Fruit fly (Drosophila melanogaster) whole organism, embryonic: ENCODE data around the gene Cep290.

Experiments
- Asciz ChIP-seq: fragments of 200-800 bp; sonication (Bioruptor generic); optimal IDR thresholded peaks from 2 replicates; lab custom pipeline; 2017; ENCODE audit warnings: missing biosample characterization, mild to moderate bottlenecking, missing genetic modification characterization, missing genetic modification reagents
- Atf3 ChIP-seq: fragments of 200-800 bp; sonication (Bioruptor generic); optimal IDR thresholded peaks from 3 replicates; lab custom pipeline; 2016; ENCODE audit warnings: missing biosample characterization, missing genetic modification characterization
- B-H1 ChIP-seq: fragments of 200-800 bp; sonication (Bioruptor generic); IDR thresholded peaks from 3 replicates; pipeline ENCODE4 v1.3.6; 2022; ENCODE audit warnings: missing biosample characterization, missing genetic modification characterization
- Bteb2 ChIP-seq: fragments of 200-800 bp; sonication (Bioruptor generic); optimal IDR thresholded peaks from 2 replicates; lab custom pipeline; 2016; ENCODE audit warnings: missing biosample characterization, missing genetic modification characterization
- CG10431 ChIP-seq: fragments of 200-800 bp; sonication (Bioruptor generic); optimal IDR thresholded peaks from 3 replicates; lab custom pipeline; 2018; ENCODE audit warnings: missing biosample characterization, mild to moderate bottlenecking, missing genetic modification characterization
- CG10654 ChIP-seq: fragments of 200-800 bp; sonication (Bioruptor generic); optimal IDR thresholded peaks from 2 replicates; lab custom pipeline; 2016; ENCODE audit warnings: missing biosample characterization, missing genetic modification characterization
- CG10959 ChIP-seq: fragments of 200-800 bp; sonication (Bioruptor generic); IDR thresholded peaks from 2 replicates; pipeline ENCODE4 v1.3.6; 2022; ENCODE audit warnings: missing biosample characterization, missing genetic modification characterization
- CG12769 ChIP-seq: fragments of 200-800 bp; sonication (Bioruptor generic); optimal IDR thresholded peaks from 2 replicates; lab custom pipeline; 2019; ENCODE audit warnings: missing biosample characterization, mild to moderate bottlenecking, missing genetic modification characterization, moderate library complexity
- CG13894 ChIP-seq: fragments of 200-800 bp; sonication (Bioruptor generic); optimal IDR thresholded peaks from 3 replicates; lab custom pipeline; 2018; ENCODE audit warnings: missing biosample characterization, mild to moderate bottlenecking, missing genetic modification characterization, moderate library complexity
- CG14710 ChIP-seq: fragments of 200-800 bp; sonication (Bioruptor generic); optimal IDR thresholded peaks from 3 replicates; lab custom pipeline; 2019; ENCODE audit warnings: missing biosample characterization, mild to moderate bottlenecking, missing genetic modification characterization, moderate library complexity
- CG14965 ChIP-seq: fragments of 200-800 bp; sonication (Bioruptor generic); optimal IDR thresholded peaks from 2 replicates; lab custom pipeline; 2016; ENCODE audit warnings: missing biosample characterization, missing genetic modification characterization, borderline replicate concordance
- CG15514 ChIP-seq: fragments of 200-800 bp; sonication (Bioruptor generic); optimal IDR thresholded peaks from 3 replicates; lab custom pipeline; 2017; ENCODE audit warnings: missing biosample characterization, missing genetic modification characterization, mild to moderate bottlenecking, moderate library complexity, missing genetic modification reagents
- CG1647 ChIP-seq: fragments of 200-800 bp; sonication (Bioruptor generic); optimal IDR thresholded peaks from 3 replicates; lab custom pipeline; 2016; ENCODE audit warnings: missing biosample characterization, missing genetic modification characterization
- CG17612 ChIP-seq: fragments of 200-800 bp; sonication (Bioruptor generic); IDR thresholded peaks from 2 replicates; pipeline ENCODE4 v1.3.6; 2022; ENCODE audit warnings: missing biosample characterization, missing genetic modification characterization
- CG17802 ChIP-seq: fragments of 200-800 bp; sonication (Bioruptor generic); optimal IDR thresholded peaks from 2 replicates; lab custom pipeline; 2018; ENCODE audit warnings: missing biosample characterization, mild to moderate bottlenecking, missing genetic modification characterization, moderate library complexity
- CG18262 ChIP-seq: fragments of 200-800 bp; optimal IDR thresholded peaks from 3 replicates; lab custom pipeline; 2019; ENCODE audit warnings: missing biosample characterization, mild to moderate bottlenecking, missing genetic modification characterization, moderate library complexity
- CG2199 ChIP-seq: fragments of 200-800 bp; sonication (Bioruptor generic); IDR thresholded peaks from 3 replicates; pipeline ENCODE4 v1.3.6; 2022; ENCODE audit warnings: missing biosample characterization, missing genetic modification characterization
- CG31441 ChIP-seq: fragments of 200-800 bp; sonication (Bioruptor generic); IDR thresholded peaks from 2 replicates; pipeline ENCODE4 v1.3.6; 2022; ENCODE audit warnings: missing biosample characterization, missing genetic modification characterization
- CG3726 ChIP-seq: fragments of 200-800 bp; sonication (Bioruptor generic); IDR thresholded peaks from 3 replicates; pipeline ENCODE4, ENCODE4 v1.3.6; 2022; ENCODE audit warnings: missing biosample characterization, missing genetic modification characterization
- CG4854 ChIP-seq: fragments of 200-800 bp; sonication (Bioruptor generic); optimal IDR thresholded peaks from 2 replicates; lab custom pipeline; 2016; ENCODE audit warnings: missing biosample characterization, missing genetic modification characterization, inconsistent platforms
- CG5245 ChIP-seq: fragments of 200-800 bp; sonication (Bioruptor generic); optimal IDR thresholded peaks from 3 replicates; lab custom pipeline; 2016; ENCODE audit warnings: missing biosample characterization, missing genetic modification characterization
- CTCF ChIP-seq: fragments of 200-800 bp; sonication (Bioruptor generic); optimal IDR thresholded peaks from 2 replicates; lab custom pipeline; 2017; ENCODE audit warnings: missing biosample characterization, mild to moderate bottlenecking, missing genetic modification characterization, moderate library complexity
- Chrac-16 ChIP-seq: fragments of 200-800 bp; sonication (Bioruptor generic); optimal IDR thresholded peaks from 3 replicates; lab custom pipeline; 2016; ENCODE audit warnings: missing biosample characterization, missing genetic modification characterization
- ERR ChIP-seq: fragments of 200-800 bp; sonication (Bioruptor generic); optimal IDR thresholded peaks from 2 replicates; lab custom pipeline; 2016; ENCODE audit warnings: missing biosample characterization, missing genetic modification characterization
- HHEX ChIP-seq: fragments of 200-800 bp; sonication (Bioruptor generic); optimal IDR thresholded peaks from 3 replicates; lab custom pipeline; 2017; ENCODE audit warnings: missing biosample characterization, mild to moderate bottlenecking, missing genetic modification characterization, missing genetic modification reagents
- HmgZ ChIP-seq: fragments of 200-800 bp; sonication (Bioruptor generic); optimal IDR thresholded peaks from 2 replicates; lab custom pipeline; 2018; ENCODE audit warnings: missing biosample characterization, mild to moderate bottlenecking, missing genetic modification characterization
- Hmr ChIP-seq: fragments of 200-800 bp; sonication (Bioruptor generic); optimal IDR thresholded peaks from 3 replicates; lab custom pipeline; 2017; ENCODE audit warnings: mild to moderate bottlenecking, missing biosample characterization, missing genetic modification reagents, missing genetic modification characterization
- Nf-YA ChIP-seq: fragments of 200-800 bp; sonication (Bioruptor generic); IDR thresholded peaks from 2 replicates; pipeline ENCODE4 v1.3.6; 2022; ENCODE audit warnings: missing biosample characterization, missing genetic modification characterization
- PHDP ChIP-seq: fragments of 200-800 bp; sonication (Bioruptor generic); optimal IDR thresholded peaks from 3 replicates; lab custom pipeline; 2018; ENCODE audit warnings: missing biosample characterization, mild to moderate bottlenecking, missing genetic modification characterization, moderate library complexity
- Ptx1 ChIP-seq: fragments of 200-800 bp; sonication (Bioruptor generic); IDR thresholded peaks from 2 replicates; pipeline ENCODE4 v1.3.6; 2022; ENCODE audit warnings: missing biosample characterization, missing genetic modification characterization
- Sox102F ChIP-seq: fragments of 200-800 bp; sonication (Bioruptor generic); optimal IDR thresholded peaks from 2 replicates; lab custom pipeline; 2018; ENCODE audit warnings: missing biosample characterization, mild to moderate bottlenecking, missing genetic modification characterization, moderate library complexity
- TFAM ChIP-seq: fragments of 200-800 bp; sonication (Bioruptor generic); optimal IDR thresholded peaks from 2 replicates; lab custom pipeline; 2017; ENCODE audit warnings: missing biosample characterization, missing genetic modification characterization, inconsistent platforms
- crol ChIP-seq: fragments of 200-800 bp; sonication (Bioruptor generic); IDR thresholded peaks from 2 replicates; pipeline ENCODE4 v1.3.6; 2022; ENCODE audit warnings: missing biosample characterization, missing genetic modification characterization
- da ChIP-seq: fragments of 200-800 bp; sonication (Bioruptor generic); optimal IDR thresholded peaks from 2 replicates; lab custom pipeline; 2016; ENCODE audit warnings: missing biosample characterization, missing genetic modification characterization
- emc ChIP-seq: fragments of 200-800 bp; sonication (Bioruptor generic); optimal IDR thresholded peaks from 2 replicates; lab custom pipeline; 2016; ENCODE audit warnings: missing biosample characterization, missing genetic modification characterization
- fd102C ChIP-seq: fragments of 200-800 bp; sonication (Bioruptor generic); optimal IDR thresholded peaks from 2 replicates; lab custom pipeline; 2018; ENCODE audit warnings: missing biosample characterization, mild to moderate bottlenecking, missing genetic modification characterization, moderate library complexity
- fu2 ChIP-seq: fragments of 200-800 bp; sonication (Bioruptor generic); optimal IDR thresholded peaks from 2 replicates; lab custom pipeline; 2016; ENCODE audit warnings: missing biosample characterization, missing genetic modification characterization
- gce ChIP-seq: fragments of 200-800 bp; sonication (Bioruptor generic); IDR thresholded peaks from 3 replicates; pipeline ENCODE4 v1.3.6; 2022; ENCODE audit warnings: missing biosample characterization, missing genetic modification characterization
- gem ChIP-seq: fragments of 200-800 bp; sonication (Bioruptor generic); optimal IDR thresholded peaks from 2 replicates; lab custom pipeline; 2019; ENCODE audit warnings: missing biosample characterization, mild to moderate bottlenecking, missing genetic modification characterization, moderate library complexity
- ham ChIP-seq: fragments of 200-800 bp; sonication (Bioruptor generic); IDR thresholded peaks from 2 replicates; pipeline ENCODE4 v1.3.6; 2022; ENCODE audit warnings: missing biosample characterization, missing genetic modification characterization
- lilli ChIP-seq: fragments of 200-800 bp; sonication (Bioruptor generic); optimal IDR thresholded peaks from 3 replicates; lab custom pipeline; 2016; ENCODE audit warnings: missing biosample characterization, missing genetic modification characterization
- lmd ChIP-seq: fragments of 200-800 bp; sonication (Bioruptor generic); IDR thresholded peaks from 2 replicates; pipeline ENCODE4 v1.3.6; 2022; ENCODE audit warnings: missing biosample characterization, missing genetic modification characterization
- luna ChIP-seq: fragments of 200-800 bp; sonication (Bioruptor generic); optimal IDR thresholded peaks from 2 replicates; lab custom pipeline; 2016; ENCODE audit warnings: missing biosample characterization, missing genetic modification characterization
- otp ChIP-seq: fragments of 200-800 bp; sonication (Bioruptor generic); IDR thresholded peaks from 3 replicates; pipeline ENCODE4, ENCODE4 v1.3.6; 2022; ENCODE audit warnings: missing biosample characterization, missing genetic modification characterization
- phol ChIP-seq: fragments of 200-800 bp; sonication (Bioruptor generic); optimal IDR thresholded peaks from 3 replicates; lab custom pipeline; 2018; ENCODE audit warnings: missing biosample characterization, mild to moderate bottlenecking, missing genetic modification characterization, moderate library complexity
- psq ChIP-seq: fragments of 200-800 bp; sonication (Bioruptor generic); optimal IDR thresholded peaks from 2 replicates; lab custom pipeline; 2017; ENCODE audit warnings: missing biosample characterization, missing genetic modification characterization
- sc ChIP-seq, 3 experiments: fragments of >200 bp in 2 of 3; fragments of 200-800 bp in 1 of 3; sonication (Bioruptor generic) in 1 of 3; optimal IDR thresholded peaks; 2 replicates in 2 of 3; 3 replicates in 1 of 3; lab custom pipeline; 2017; ENCODE audit warnings: mild to moderate bottlenecking in 1 of 3, missing biosample characterization in 1 of 3, missing genetic modification characterization in 1 of 3, missing genetic modification reagents in 1 of 3
- sim ChIP-seq: fragments of 200-800 bp; sonication (Bioruptor generic); IDR thresholded peaks from 2 replicates; pipeline ENCODE4 v1.3.6; 2022; ENCODE audit warnings: missing biosample characterization, missing genetic modification characterization
- sob ChIP-seq: fragments of 200-800 bp; sonication (Bioruptor generic); IDR thresholded peaks from 2 replicates; pipeline ENCODE4 v1.3.6; 2022; ENCODE audit warnings: missing biosample characterization, missing genetic modification characterization
- ssp ChIP-seq: fragments of 200-800 bp; sonication (Bioruptor generic); IDR thresholded peaks from 2 replicates; pipeline ENCODE4 v1.3.6; 2022; ENCODE audit warnings: missing biosample characterization, missing genetic modification characterization
- tap ChIP-seq: fragments of 200-800 bp; optimal IDR thresholded peaks from 3 replicates; lab custom pipeline; 2019; ENCODE audit warnings: missing biosample characterization, mild to moderate bottlenecking, missing genetic modification characterization, moderate library complexity
- usp ChIP-seq: fragments of >200 bp; optimal IDR thresholded peaks from 2 replicates; lab custom pipeline; 2017; ENCODE audit warnings: missing biosample characterization, missing genetic modification characterization

The Cep290 gene

dm6 chr3L:801860-802462 is 41.8 kb upstream of the Cep290 start (continued):
- TF ChIP-seq Ptx1 (no peak), Hmr (GFP tag; lab: Kevin White, UChicago) (no peak), usp (no peak), CG17802 (peak; percentile 13), phol (peak; percentile 31), ssp (GFP tag; lab: Robert Waterston, UW) (no peak), CG18262 (tag; lab: Kevin White, UChicago) (no peak), HHEX (GFP tag; lab: Kevin White, UChicago) (no peak), CG12769 (tag; lab: Kevin White, UChicago) (peak; percentile 2), Asciz (GFP tag; lab: Kevin White, UChicago) (no peak), sim (GFP tag; lab: Robert Waterston, UW) (no peak), CTCF (GFP tag; lab: Kevin White, UChicago) (no peak), CG10431 (no peak), CG1647 (GFP tag; lab: Kevin White, UChicago) (no peak), lmd (GFP tag; lab: Robert Waterston, UW) (0 out of 2 replicates have a peak, but pooled peaks have one; percentile 13), emc (no peak), ERR (GFP tag; lab: Kevin White, UChicago) (no peak), CG10959 (GFP tag; lab: Robert Waterston, UW) (no peak), otp (GFP tag; lab: Robert Waterston, UW) (no peak), HmgZ (no peak), PHDP (tag; lab: Kevin White, UChicago) (peak; percentile 4), Sox102F (GFP tag; lab: Kevin White, UChicago) (peak; percentile 35), CG10654 (GFP tag; lab: Kevin White, UChicago) (no peak), CG13894 (no peak), sc (optimal IDR thresholded peaks at IDR 0.05; lab: Kevin White, UChicago) (no peak), sc (GFP tag; optimal IDR thresholded peaks at IDR 0.05; lab: Kevin White, UChicago) (no peak), fd102C (GFP tag; lab: Kevin White, UChicago) (no peak), psq (GFP tag; lab: Kevin White, UChicago) (no peak), fu2 (no peak), CG3726 (GFP tag; lab: Robert Waterston, UW) (no peak), tap (peak; percentile 54), Nf-YA (GFP tag; lab: Robert Waterston, UW) (no peak), CG4854 (GFP tag; lab: Kevin White, UChicago) (no peak), TFAM (GFP tag; lab: Kevin White, UChicago) (no peak), Bteb2 (GFP tag; lab: Kevin White, UChicago) (no peak), gem (tag; lab: Kevin White, UChicago) (peak; percentile 41), Atf3 (no peak), CG31441 (GFP tag; lab: Robert Waterston, UW) (no peak), CG2199 (GFP tag; lab: Robert Waterston, UW) (no peak), CG17612 (GFP tag; lab: Robert Waterston, UW) (no peak), CG14710 (tag; lab: Kevin White, UChicago) (peak; percentile 0), Chrac-16 (GFP tag; lab: Kevin White, UChicago) (no peak), gce (no peak), CG14965 (GFP tag; lab: Kevin White, UChicago) (no peak), da (GFP tag; lab: Kevin White, UChicago) (no peak), lilli (GFP tag; lab: Kevin White, UChicago) (no peak), ham (GFP tag; lab: Robert Waterston, UW) (no peak), crol (GFP tag; lab: Robert Waterston, UW) (peak; percentile 82), luna (no peak), CG15514 (GFP tag; lab: Kevin White, UChicago) (no peak), CG5245 (GFP tag; lab: Kevin White, UChicago) (peak; percentile 12), sob (GFP tag; lab: Robert Waterston, UW) (peak; percentile 16; the same call in 1 of the 2 replicates), B-H1 (GFP tag; lab: Robert Waterston, UW) (no peak)
